Fruit fly (Drosophila melanogaster) whole organism, embryonic: Measurements from ENCODE around the gene CG3662.

Experiments
- Atf6 ChIP-seq: fragments of 200-800 bp; sonication (Bioruptor generic); IDR thresholded peaks from 2 replicates; pipeline ENCODE4 v1.3.6; 2022; ENCODE audit warnings: missing biosample characterization, missing genetic modification characterization
- Bdp1 ChIP-seq: fragments of 200-800 bp; sonication (Bioruptor generic); optimal IDR thresholded peaks from 3 replicates; lab custom pipeline; 2016; ENCODE audit warnings: missing biosample characterization, missing genetic modification characterization
- Blimp-1 ChIP-seq: fragments of 200-800 bp; sonication (Bioruptor generic); optimal IDR thresholded peaks from 3 replicates; lab custom pipeline; 2018; ENCODE audit warnings: missing biosample characterization, missing genetic modification characterization, mild to moderate bottlenecking, moderate library complexity, missing genetic modification reagents
- C15 ChIP-seq: fragments of 200-800 bp; sonication (Bioruptor generic); IDR thresholded peaks from 3 replicates; pipeline ENCODE4 v1.3.6; 2022; ENCODE audit warnings: missing biosample characterization, missing genetic modification characterization
- CG10267 ChIP-seq: fragments of 200-800 bp; sonication (Bioruptor generic); optimal IDR thresholded peaks from 2 replicates; lab custom pipeline; 2018; ENCODE audit warnings: missing biosample characterization, mild to moderate bottlenecking, missing genetic modification characterization, moderate library complexity
- CG12659 ChIP-seq: fragments of 200-800 bp; sonication (Bioruptor generic); optimal IDR thresholded peaks from 3 replicates; lab custom pipeline; 2017; ENCODE audit warnings: mild to moderate bottlenecking, missing biosample characterization, missing genetic modification reagents, missing genetic modification characterization
- CG14014 ChIP-seq: fragments of 200-800 bp; sonication (Bioruptor generic); IDR thresholded peaks from 2 replicates; pipeline ENCODE4 v1.3.6; 2022; ENCODE audit warnings: missing biosample characterization, missing genetic modification characterization
- CG14710 ChIP-seq: fragments of 200-800 bp; sonication (Bioruptor generic); optimal IDR thresholded peaks from 3 replicates; lab custom pipeline; 2019; ENCODE audit warnings: missing biosample characterization, mild to moderate bottlenecking, missing genetic modification characterization, moderate library complexity
- CG1647 ChIP-seq: fragments of 200-800 bp; sonication (Bioruptor generic); optimal IDR thresholded peaks from 3 replicates; lab custom pipeline; 2016; ENCODE audit warnings: missing biosample characterization, missing genetic modification characterization
- CG16779 ChIP-seq: fragments of 200-800 bp; sonication (Bioruptor generic); IDR thresholded peaks from 2 replicates; pipeline ENCODE4 v1.3.6; 2022; ENCODE audit warnings: missing biosample characterization, missing genetic modification characterization
- CG17328 ChIP-seq: fragments of 200-800 bp; sonication (Bioruptor generic); IDR thresholded peaks from 2 replicates; pipeline ENCODE4 v1.3.6; 2022; ENCODE audit warnings: missing biosample characterization, missing genetic modification characterization
- CG2129 ChIP-seq: fragments of 200-800 bp; sonication (Bioruptor generic); IDR thresholded peaks from 2 replicates; pipeline ENCODE4 v1.3.6; 2022; ENCODE audit warnings: missing biosample characterization, missing genetic modification characterization; ENCODE audit not compliant: partially characterized antibody
- CG42726 ChIP-seq: fragments of 200-800 bp; sonication (Bioruptor generic); IDR thresholded peaks from 2 replicates; pipeline ENCODE4 v1.3.6; 2022; ENCODE audit warnings: missing biosample characterization, missing genetic modification characterization; ENCODE audit not compliant: partially characterized antibody
- CG6683 ChIP-seq: fragments of 200-800 bp; sonication (Bioruptor generic); optimal IDR thresholded peaks from 2 replicates; lab custom pipeline; 2017; ENCODE audit warnings: missing biosample characterization, mild to moderate bottlenecking, missing genetic modification characterization, missing genetic modification reagents
- CG6813 ChIP-seq: fragments of 200-800 bp; sonication (Bioruptor generic); optimal IDR thresholded peaks from 2 replicates; lab custom pipeline; 2017; ENCODE audit warnings: missing biosample characterization, missing genetic modification characterization, mild to moderate bottlenecking, moderate library complexity, missing genetic modification reagents
- CG8089 ChIP-seq: fragments of 200-800 bp; sonication (Bioruptor generic); optimal IDR thresholded peaks from 3 replicates; lab custom pipeline; 2016; ENCODE audit warnings: missing biosample characterization, missing genetic modification characterization
- CG8388 ChIP-seq: fragments of 200-800 bp; sonication (Bioruptor generic); optimal IDR thresholded peaks from 2 replicates; lab custom pipeline; 2019; ENCODE audit warnings: missing biosample characterization, mild to moderate bottlenecking, missing genetic modification characterization, moderate library complexity
- CG9437 ChIP-seq: fragments of 200-800 bp; sonication (Bioruptor generic); optimal IDR thresholded peaks from 2 replicates; lab custom pipeline; 2018; ENCODE audit warnings: missing biosample characterization, mild to moderate bottlenecking, missing genetic modification characterization
- Gug ChIP-seq: fragments of 200-800 bp; sonication (Bioruptor generic); IDR thresholded peaks from 4 replicates; pipeline ENCODE4 v1.3.6; 2022; ENCODE audit warnings: missing biosample characterization, missing genetic modification characterization
- H2.0 ChIP-seq: fragments of 200-800 bp; sonication (Bioruptor generic); IDR thresholded peaks from 2 replicates; pipeline ENCODE4 v1.3.6; 2022; ENCODE audit warnings: missing biosample characterization, missing genetic modification characterization
- Hr3 ChIP-seq: fragments of 200-800 bp; sonication (Bioruptor generic); optimal IDR thresholded peaks from 3 replicates; lab custom pipeline; 2016; ENCODE audit warnings: missing biosample characterization, missing genetic modification characterization
- Mes4 ChIP-seq: fragments of 200-800 bp; sonication (Bioruptor generic); optimal IDR thresholded peaks from 2 replicates; lab custom pipeline; 2016; ENCODE audit warnings: missing biosample characterization, missing genetic modification characterization
- Mrtf ChIP-seq: fragments of 200-800 bp; sonication (Bioruptor generic); IDR thresholded peaks from 3 replicates; pipeline ENCODE4 v1.3.6; 2022; ENCODE audit warnings: missing biosample characterization, missing genetic modification characterization
- NC2β ChIP-seq: fragments of 200-800 bp; sonication (Bioruptor generic); optimal IDR thresholded peaks from 2 replicates; lab custom pipeline; 2016; ENCODE audit warnings: missing biosample characterization, missing genetic modification characterization
- Optix ChIP-seq: fragments of 200-800 bp; sonication (Bioruptor generic); IDR thresholded peaks from 3 replicates; pipeline ENCODE4 v1.3.6; 2022; ENCODE audit warnings: missing biosample characterization, missing genetic modification characterization
- PHDP ChIP-seq: fragments of 200-800 bp; sonication (Bioruptor generic); optimal IDR thresholded peaks from 3 replicates; lab custom pipeline; 2018; ENCODE audit warnings: missing biosample characterization, mild to moderate bottlenecking, missing genetic modification characterization, moderate library complexity
- Rx ChIP-seq: fragments of 200-800 bp; sonication (Bioruptor generic); IDR thresholded peaks from 2 replicates; pipeline ENCODE4 v1.3.6; 2022; ENCODE audit warnings: missing biosample characterization, missing genetic modification characterization
- Six4 ChIP-seq: fragments of 200-800 bp; sonication (Bioruptor generic); optimal IDR thresholded peaks from 2 replicates; lab custom pipeline; 2016; ENCODE audit warnings: missing biosample characterization, missing genetic modification characterization
- Spps ChIP-seq: fragments of 200-800 bp; sonication (Bioruptor generic); optimal IDR thresholded peaks from 2 replicates; lab custom pipeline; 2018; ENCODE audit warnings: missing biosample characterization, mild to moderate bottlenecking, missing genetic modification characterization
- Taf1 ChIP-seq: fragments of 200-800 bp; sonication (Bioruptor generic); IDR thresholded peaks from 2 replicates; pipeline ENCODE4 v1.3.6; 2022; ENCODE audit warnings: missing biosample characterization, missing genetic modification characterization
- Vsx1 ChIP-seq: fragments of 200-800 bp; sonication (Bioruptor generic); optimal IDR thresholded peaks from 2 replicates; lab custom pipeline; 2017; ENCODE audit warnings: missing biosample characterization, mild to moderate bottlenecking, missing genetic modification characterization, missing genetic modification reagents
- al ChIP-seq: fragments of 200-800 bp; sonication (Bioruptor generic); IDR thresholded peaks from 2 replicates; pipeline ENCODE4 v1.3.6; 2022; ENCODE audit warnings: missing biosample characterization, missing genetic modification characterization
- ci ChIP-seq: fragments of 200-800 bp; sonication (Bioruptor generic); IDR thresholded peaks from 3 replicates; pipeline ENCODE4 v1.3.6; 2022; ENCODE audit warnings: missing biosample characterization, missing genetic modification characterization
- danr ChIP-seq: fragments of 200-800 bp; sonication (Bioruptor generic); IDR thresholded peaks from 2 replicates; pipeline ENCODE4 v1.3.6; 2022; ENCODE audit warnings: missing biosample characterization, missing genetic modification characterization
- dysf ChIP-seq: fragments of 200-800 bp; sonication (Bioruptor generic); IDR thresholded peaks from 3 replicates; pipeline ENCODE4 v1.3.6; 2022; ENCODE audit warnings: missing biosample characterization, missing genetic modification characterization
- fd64A ChIP-seq: fragments of 200-800 bp; sonication (Bioruptor generic); optimal IDR thresholded peaks from 3 replicates; lab custom pipeline; 2018; ENCODE audit warnings: missing biosample characterization, mild to moderate bottlenecking, missing genetic modification characterization
- hth ChIP-seq: fragments of >200 bp; optimal IDR thresholded peaks from 2 replicates; lab custom pipeline; 2017; ENCODE audit warnings: inconsistent platforms
- ind ChIP-seq: fragments of 200-800 bp; sonication (Bioruptor generic); optimal IDR thresholded peaks from 3 replicates; lab custom pipeline; 2016; ENCODE audit warnings: missing biosample characterization, missing genetic modification characterization
- jigr1 ChIP-seq: fragments of 200-800 bp; sonication (Bioruptor generic); IDR thresholded peaks from 3 replicates; pipeline ENCODE4 v1.3.6; 2022; ENCODE audit warnings: missing biosample characterization, missing genetic modification characterization
- mam ChIP-seq: fragments of 200-800 bp; sonication (Bioruptor generic); optimal IDR thresholded peaks from 3 replicates; lab custom pipeline; 2016; ENCODE audit warnings: missing biosample characterization, missing genetic modification characterization
- pnt ChIP-seq: fragments of 200-800 bp; sonication (Bioruptor generic); optimal IDR thresholded peaks from 3 replicates; lab custom pipeline; 2016; ENCODE audit warnings: missing biosample characterization, missing genetic modification characterization
- ranshi ChIP-seq: fragments of 200-800 bp; sonication (Bioruptor generic); IDR thresholded peaks from 2 replicates; pipeline ENCODE4 v1.3.6; 2022; ENCODE audit warnings: missing biosample characterization, missing genetic modification characterization
- row ChIP-seq: fragments of 200-800 bp; sonication (Bioruptor generic); IDR thresholded peaks from 3 replicates; pipeline ENCODE4 v1.3.6; 2022; ENCODE audit warnings: missing biosample characterization, missing genetic modification characterization
- scrt ChIP-seq: fragments of 200-800 bp; sonication (Bioruptor generic); optimal IDR thresholded peaks from 2 replicates; lab custom pipeline; 2018; ENCODE audit warnings: missing biosample characterization, mild to moderate bottlenecking, missing genetic modification characterization, moderate library complexity
- seq ChIP-seq: fragments of 200-800 bp; sonication (Bioruptor generic); IDR thresholded peaks from 2 replicates; pipeline ENCODE4 v1.3.6; 2022; ENCODE audit warnings: missing biosample characterization, missing genetic modification characterization
- sim ChIP-seq: fragments of 200-800 bp; sonication (Bioruptor generic); IDR thresholded peaks from 2 replicates; pipeline ENCODE4 v1.3.6; 2022; ENCODE audit warnings: missing biosample characterization, missing genetic modification characterization
- slbo ChIP-seq: fragments of 200-800 bp; sonication (Bioruptor generic); IDR thresholded peaks from 2 replicates; pipeline ENCODE4 v1.3.6; 2022; ENCODE audit warnings: missing biosample characterization, missing genetic modification characterization
- slp2 ChIP-seq: fragments of 200-800 bp; sonication (Bioruptor generic); optimal IDR thresholded peaks from 2 replicates; lab custom pipeline; 2016; ENCODE audit warnings: missing biosample characterization, missing genetic modification characterization
- sqz ChIP-seq: fragments of 200-800 bp; sonication (Bioruptor generic); optimal IDR thresholded peaks from 3 replicates; lab custom pipeline; 2018; ENCODE audit warnings: missing biosample characterization, mild to moderate bottlenecking, missing genetic modification characterization
- stc ChIP-seq: fragments of 200-800 bp; sonication (Bioruptor generic); IDR thresholded peaks from 2 replicates; pipeline ENCODE4 v1.3.6; 2022; ENCODE audit warnings: missing biosample characterization, missing genetic modification characterization
- tin ChIP-seq: fragments of 200-800 bp; sonication (Bioruptor generic); optimal IDR thresholded peaks from 3 replicates; lab custom pipeline; 2016; ENCODE audit warnings: missing biosample characterization, missing genetic modification characterization
- zen2 ChIP-seq: fragments of 200-800 bp; sonication (Bioruptor generic); IDR thresholded peaks from 3 replicates; pipeline ENCODE4 v1.3.6; 2022; ENCODE audit warnings: missing biosample characterization, missing genetic modification characterization; ENCODE audit not compliant: partially characterized antibody

The CG3662 gene

DNA sequence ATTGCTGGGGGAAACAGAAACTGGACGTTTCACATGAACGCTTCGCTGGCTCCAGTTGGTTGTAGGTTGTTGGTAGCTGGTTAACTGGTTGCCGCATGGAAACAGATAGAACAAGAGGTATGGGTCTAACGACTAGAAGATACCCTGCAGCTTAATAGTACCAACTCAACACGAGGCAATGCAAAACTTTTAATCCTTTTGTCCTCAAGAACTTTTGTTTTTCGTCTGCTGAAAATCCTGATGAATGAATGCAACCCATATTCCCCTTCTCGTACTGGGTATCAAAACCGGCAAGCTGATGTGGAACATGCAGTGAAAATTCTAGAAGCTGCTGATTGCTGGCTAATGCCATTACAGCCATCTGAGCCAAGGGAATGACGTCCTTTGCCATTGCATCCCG is 16.9 kb downstream of the CG3662 start (continued):
- peak; percentile 32 for TF ChIP-seq Hr3 (GFP tag; lab: Kevin White, UChicago)
- TF ChIP-seq tin (GFP tag; lab: Kevin White, UChicago), result peak; percentile 27
- TF ChIP-seq CG16779, result no peak
- TF ChIP-seq ind, result no peak
- peak; percentile 4 for TF ChIP-seq pnt
- TF ChIP-seq ci, result peak; percentile 87
- TF ChIP-seq Atf6 (GFP tag; lab: Robert Waterston, UW), result peak; percentile 27; the same call in 1 of the 2 replicates
- TF ChIP-seq CG17328 (GFP tag; lab: Robert Waterston, UW), result peak; percentile 66
- peak; percentile 32 for TF ChIP-seq mam
- TF ChIP-seq Six4 (GFP tag; lab: Kevin White, UChicago), result no peak
- no peak for TF ChIP-seq CG8388 (GFP tag; lab: Kevin White, UChicago)
- no peak for TF ChIP-seq zen2
- peak; percentile 26 for TF ChIP-seq Bdp1 (GFP tag; lab: Kevin White, UChicago)
- TF ChIP-seq stc, result no peak
- no peak for TF ChIP-seq slp2 (GFP tag; lab: Kevin White, UChicago)
- no peak for TF ChIP-seq scrt (GFP tag; lab: Kevin White, UChicago)
- no peak for TF ChIP-seq CG1647 (GFP tag; lab: Kevin White, UChicago)
- peak; percentile 40; the same call in 1 of the 2 replicates for TF ChIP-seq ranshi (GFP tag; lab: Robert Waterston, UW)
- TF ChIP-seq dysf (GFP tag; lab: Robert Waterston, UW), result 0 out of 3 replicates have a peak, but pooled peaks have one; percentile 13
- no peak for TF ChIP-seq CG14710 (tag; lab: Kevin White, UChicago)
- peak; percentile 74 for TF ChIP-seq slbo (GFP tag; lab: Robert Waterston, UW)
- peak; percentile 11 for TF ChIP-seq CG8089
- no peak for TF ChIP-seq Vsx1 (GFP tag; lab: Kevin White, UChicago)
- peak; percentile 47 for TF ChIP-seq NC2β (GFP tag; lab: Kevin White, UChicago)
- peak; percentile 39; the same call in 1 of the 2 replicates for TF ChIP-seq seq (GFP tag; lab: Robert Waterston, UW)
- TF ChIP-seq Spps (tag; lab: Kevin White, UChicago), result no peak
- peak; percentile 79 for TF ChIP-seq row
- TF ChIP-seq sim, result no peak
- no peak for TF ChIP-seq CG6683 (GFP tag; lab: Kevin White, UChicago)
- peak; percentile 10 for TF ChIP-seq CG9437 (GFP tag; lab: Kevin White, UChicago)
- TF ChIP-seq CG2129 (GFP tag; lab: Robert Waterston, UW), result no peak
- no peak for TF ChIP-seq Gug (GFP tag; lab: Robert Waterston, UW)
- no peak for TF ChIP-seq jigr1 (GFP tag; lab: Robert Waterston, UW)
- TF ChIP-seq al (GFP tag; lab: Robert Waterston, UW), result no peak
- 0 out of 3 replicates have a peak, but pooled peaks have one; percentile 8 for TF ChIP-seq C15 (GFP tag; lab: Robert Waterston, UW)
- TF ChIP-seq sqz (GFP tag; lab: Kevin White, UChicago), result no peak
- TF ChIP-seq Taf1 (GFP tag; lab: Robert Waterston, UW), result no peak
- no peak for TF ChIP-seq danr (GFP tag; lab: Robert Waterston, UW)
- peak; percentile 33 for TF ChIP-seq Mes4 (GFP tag; lab: Kevin White, UChicago)
- no peak for TF ChIP-seq H2.0 (GFP tag; lab: Robert Waterston, UW)
- no peak for TF ChIP-seq CG6813 (GFP tag; lab: Kevin White, UChicago)
- TF ChIP-seq CG14014, result peak; percentile 30; the same call in 1 of the 2 replicates
- TF ChIP-seq Optix (GFP tag; lab: Robert Waterston, UW), result peak; percentile 56; the same call in 1 of the 3 replicates
- TF ChIP-seq Blimp-1, result peak; percentile 6
- TF ChIP-seq PHDP (tag; lab: Kevin White, UChicago), result peak; percentile 53
- peak; percentile 5 for TF ChIP-seq CG10267 (tag; lab: Kevin White, UChicago)
- no peak for TF ChIP-seq hth (lab: Kevin White, UChicago)
- TF ChIP-seq fd64A (GFP tag; lab: Kevin White, UChicago), result no peak
- TF ChIP-seq CG12659 (GFP tag; lab: Kevin White, UChicago), result no peak
- no peak for TF ChIP-seq Mrtf (GFP tag; lab: Robert Waterston, UW)
- TF ChIP-seq CG42726 (GFP tag; lab: Robert Waterston, UW), result no peak
- TF ChIP-seq Rx, result peak; percentile 55; the same call in 1 of the 2 replicates
